Worm (Caenorhabditis elegans) whole organism, L4/young adult: ENCODE measurements around the gene Y69A2AR.22.

Experiments used
- dao-5 ChIP-seq: sonication (generic microtip); optimal IDR thresholded peaks from 2 replicates; lab custom pipeline; 2016; ENCODE audit warnings: missing genotype, missing genetic modification characterization, moderate library complexity, missing compliant biosample characterization
- him-1 ChIP-seq: sonication (generic microtip); optimal IDR thresholded peaks from 2 replicates; lab custom pipeline; 2016; ENCODE audit warnings: missing genotype, missing genetic modification reagents, missing genetic modification characterization, missing compliant biosample characterization

- no peak for TF ChIP-seq dao-5
- TF ChIP-seq him-1 (tag; lab: Kevin White, UChicago) = no peak
These were observed 22.6 kb upstream of the Y69A2AR.22 start for ce11 chrIV:2530285-2530684.
